Worm (Caenorhabditis elegans) whole organism, L4 larva: ENCODE results near the gene C01G5.5.

ENCODE experiments used
- F44E2.7 ChIP-seq: fragments of 200-800 bp; sonication (Bioruptor generic); IDR thresholded peaks from 2 replicates; pipeline ENCODE4 v2.1.2; 2022; ENCODE audit warnings: missing genetic modification characterization, missing compliant biosample characterization
- aha-1 ChIP-seq: fragments of 150-350 bp; peaks from one replicate; lab custom pipeline; 2014; ENCODE audit warnings: missing biosample characterization, missing genetic modification characterization
- aly-2 ChIP-seq: sonication (generic microtip); optimal IDR thresholded peaks from 2 replicates; lab custom pipeline; 2018; ENCODE audit warnings: missing biosample characterization, missing genetic modification characterization
- ceh-20 ChIP-seq: fragments of 200-800 bp; sonication (Bioruptor generic); IDR thresholded peaks from 2 replicates; pipeline ENCODE4 v1.3.6; 2022; ENCODE audit warnings: missing genetic modification reagents, missing genetic modification characterization, missing compliant biosample characterization
- ceh-82 ChIP-seq: sonication (generic microtip); optimal IDR thresholded peaks from 2 replicates; lab custom pipeline; 2017; ENCODE audit warnings: missing biosample characterization, missing genetic modification characterization
- dpl-1 ChIP-seq: fragments of 150-350 bp; optimal IDR thresholded peaks from 2 replicates; lab custom pipeline; 2014; ENCODE audit warnings: missing biosample characterization, missing genetic modification reagents, missing genetic modification characterization
- fos-1 ChIP-seq: fragments of 150-350 bp; optimal IDR thresholded peaks from 2 replicates; lab custom pipeline; 2014; ENCODE audit warnings: missing biosample characterization, missing genetic modification characterization
- lin-29 ChIP-seq: fragments of 200-800 bp; sonication (Bioruptor generic); IDR thresholded peaks from 2 replicates; pipeline ENCODE4 v1.3.6; 2022; ENCODE audit warnings: missing genetic modification reagents, missing genetic modification characterization, missing compliant biosample characterization
- lir-3 ChIP-seq: sonication (generic microtip); optimal IDR thresholded peaks from 2 replicates; lab custom pipeline; 2016; ENCODE audit warnings: mild to moderate bottlenecking, missing genetic modification characterization, missing compliant biosample characterization
- madf-9 ChIP-seq: fragments of 200-800 bp; sonication (Bioruptor generic); conservative IDR thresholded peaks from 2 replicates; pipeline ENCODE4 v1.3.6; 2022; ENCODE audit warnings: missing genetic modification reagents, missing genetic modification characterization, missing compliant biosample characterization
- mes-2 ChIP-seq: sonication (generic microtip); optimal IDR thresholded peaks from 2 replicates; lab custom pipeline; 2016; ENCODE audit warnings: missing genotype, mild to moderate bottlenecking, missing genetic modification characterization, missing compliant biosample characterization; ENCODE audit not compliant: poor library complexity, severe bottlenecking
- nhr-25 ChIP-seq: sonication (generic microtip); optimal IDR thresholded peaks from 2 replicates; lab custom pipeline; 2017; ENCODE audit warnings: missing genetic modification characterization, mild to moderate bottlenecking, missing compliant biosample characterization, antibody characterized with exemption, moderate library complexity, borderline replicate concordance; ENCODE audit not compliant: insufficient read depth
- nhr-28 ChIP-seq: fragments of 150-350 bp; optimal IDR thresholded peaks from 2 replicates; lab custom pipeline; 2014; ENCODE audit warnings: missing biosample characterization, missing genetic modification characterization

DNA sequence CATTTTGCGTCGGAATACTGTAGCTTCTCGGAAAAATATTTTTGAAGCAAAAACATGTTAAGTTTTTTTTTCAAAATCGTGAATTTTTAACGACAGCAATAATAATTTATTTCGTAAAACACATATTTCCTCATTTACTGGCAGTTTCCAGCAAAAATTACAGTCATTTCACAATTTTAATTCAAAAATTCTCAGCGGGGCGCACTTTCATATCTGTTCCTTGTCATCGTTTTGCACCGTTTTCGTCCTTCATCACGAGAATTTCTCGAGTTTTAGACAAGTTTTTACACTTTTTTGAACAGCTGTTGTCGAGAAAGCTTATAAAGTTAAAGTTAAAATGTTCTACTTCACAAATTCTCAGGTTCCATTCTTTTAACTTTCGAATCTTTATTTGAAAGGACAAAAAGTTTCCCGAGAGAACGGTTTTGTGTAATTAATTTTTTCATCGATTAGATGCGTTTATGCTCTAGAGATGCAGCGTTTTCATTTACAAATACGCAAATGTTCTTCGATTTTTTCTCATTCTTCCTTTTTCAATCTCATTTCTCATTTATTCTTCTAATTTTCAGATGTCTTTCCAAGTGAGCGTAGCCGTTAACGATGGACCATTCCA, 2.0 kb upstream of the C01G5.5 start, which contains the start of gene ddi-1:
- TF ChIP-seq ceh-82: no peak
- no peak for TF ChIP-seq madf-9
- no peak for TF ChIP-seq aly-2
- no peak for TF ChIP-seq aha-1 (tag; lab: Kevin White, UChicago)
- no peak for TF ChIP-seq nhr-25 (tag; lab: Kevin White, UChicago)
- TF ChIP-seq F44E2.7: no peak
- TF ChIP-seq fos-1 (tag; lab: Kevin White, UChicago): no peak
- TF ChIP-seq lin-29: no peak
- TF ChIP-seq nhr-28: no peak
- no peak for TF ChIP-seq ceh-20 (GFP tag; lab: Robert Waterston, UW)
- no peak for TF ChIP-seq dpl-1 (GFP tag; lab: Kevin White, UChicago)
- TF ChIP-seq lir-3 (tag; lab: Kevin White, UChicago): no peak
- TF ChIP-seq mes-2 (tag; lab: Kevin White, UChicago): no peak
